Fruit fly (Drosophila melanogaster) ovary, adult (tissue): Measurements from ENCODE around the gene CG6996.

Experiments used
- CG17801 ChIP-seq: fragments of 200-800 bp; optimal IDR thresholded peaks from 2 replicates; lab custom pipeline; 2019; ENCODE audit warnings: missing biosample characterization, mild to moderate bottlenecking, missing genetic modification characterization, moderate library complexity; ENCODE audit not compliant: partially characterized antibody

The CG6996 gene

DNA sequence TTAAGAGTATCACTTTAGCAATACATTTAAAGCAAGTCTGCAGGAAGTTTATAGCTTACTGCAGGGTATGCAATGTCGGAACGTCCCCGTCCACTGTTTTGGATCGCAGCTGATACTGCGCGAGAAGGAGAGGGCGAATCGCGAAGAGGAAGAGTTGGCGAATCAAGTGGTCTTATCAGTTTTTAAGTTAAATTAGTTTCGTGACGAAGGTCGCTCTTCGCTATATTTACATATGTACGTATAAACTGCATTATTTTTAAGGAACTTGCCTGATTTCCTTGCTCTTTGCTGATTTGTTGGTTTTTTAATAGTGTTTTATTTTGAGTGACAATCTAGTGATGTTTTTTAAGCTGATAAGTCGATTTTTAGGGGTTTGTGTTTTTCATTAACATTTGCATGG is 10.1 kb upstream of the CG6996 start:
- no peak for TF ChIP-seq CG17801 (GFP tag; lab: Kevin White, UChicago)

DNA sequence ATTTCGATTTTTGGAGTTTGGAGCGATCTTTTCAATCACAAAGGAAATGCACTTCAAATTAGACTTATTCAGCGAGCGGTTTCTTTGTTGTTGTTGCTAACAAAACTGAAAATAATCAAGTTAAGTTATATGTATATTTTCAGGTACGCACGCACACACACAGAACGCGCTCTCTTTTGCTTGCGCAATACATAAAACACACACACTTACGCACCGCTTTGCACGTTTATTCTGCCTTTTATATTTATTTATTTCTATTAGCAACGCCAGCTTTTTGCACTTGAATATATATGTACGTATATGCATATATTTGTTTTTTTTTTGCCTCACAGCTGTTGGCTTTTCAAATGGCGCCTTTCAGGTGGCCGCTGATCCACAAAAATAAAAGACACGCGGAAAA is 9.6 kb upstream of the CG6996 start:
- no peak for TF ChIP-seq CG17801 (GFP tag; lab: Kevin White, UChicago)

DNA sequence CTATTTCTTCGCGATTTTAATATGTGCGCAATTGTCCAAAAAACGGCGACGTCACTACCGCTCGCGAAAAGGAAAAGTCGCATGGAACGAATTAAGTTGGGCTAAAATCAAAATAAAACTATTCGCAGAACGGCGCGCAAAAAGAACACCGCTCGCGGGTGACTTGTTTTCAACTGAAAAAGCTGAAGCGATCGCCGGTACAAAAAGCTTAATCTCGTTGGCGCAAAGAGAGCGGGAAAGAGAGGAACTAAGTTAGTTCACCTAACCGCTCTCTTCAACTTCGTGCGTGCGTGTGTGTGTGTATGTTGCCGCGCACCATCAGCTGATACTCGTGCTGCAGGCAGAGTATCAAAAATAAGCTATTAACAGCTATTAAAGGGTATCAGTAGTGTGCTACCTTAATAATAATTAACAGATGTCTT is 9.2 kb upstream of the CG6996 start, which contains the start of gene CG42674:
Gene CG42674 (minus strand): TSS at position 180 of the 422 bp plus-strand sequence.
- peak; percentile 69 for TF ChIP-seq CG17801 (GFP tag; lab: Kevin White, UChicago)

DNA sequence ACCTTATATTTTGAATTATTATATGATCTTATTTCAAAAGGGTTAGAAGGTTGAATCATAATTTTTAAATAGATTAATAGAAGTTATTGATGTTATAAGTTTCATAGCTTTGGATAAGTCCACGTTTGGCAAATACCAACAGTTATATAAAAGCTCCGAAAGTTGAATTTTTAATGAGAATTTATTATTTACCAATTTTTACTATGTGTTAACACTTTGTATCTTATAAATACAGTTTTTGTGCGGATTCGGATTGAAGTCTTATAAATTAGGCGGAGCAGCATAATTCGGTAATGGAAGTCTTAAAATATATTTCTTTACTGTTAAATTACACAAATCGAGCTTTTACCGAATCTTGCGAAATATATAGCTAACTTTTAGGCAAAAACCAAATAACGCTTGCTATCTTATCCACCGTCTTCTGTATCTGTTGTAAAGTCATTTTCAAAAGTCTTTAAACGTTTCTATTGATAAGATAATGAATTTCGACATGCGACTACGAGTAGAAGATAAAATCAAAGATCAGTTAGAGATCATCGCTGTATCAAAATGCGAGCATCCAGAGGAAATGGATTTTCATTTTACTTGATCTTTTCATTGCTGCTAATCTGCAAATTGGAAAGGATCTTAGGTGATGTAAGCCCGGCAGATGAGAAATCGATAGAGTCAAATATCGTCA is 7.6 kb upstream of the CG6996 start, which contains the start of gene CG42833:
Gene CG42833 (plus strand): TSS at position 525 of the 679 bp plus-strand sequence.
- no peak for TF ChIP-seq CG17801 (GFP tag; lab: Kevin White, UChicago)

DNA sequence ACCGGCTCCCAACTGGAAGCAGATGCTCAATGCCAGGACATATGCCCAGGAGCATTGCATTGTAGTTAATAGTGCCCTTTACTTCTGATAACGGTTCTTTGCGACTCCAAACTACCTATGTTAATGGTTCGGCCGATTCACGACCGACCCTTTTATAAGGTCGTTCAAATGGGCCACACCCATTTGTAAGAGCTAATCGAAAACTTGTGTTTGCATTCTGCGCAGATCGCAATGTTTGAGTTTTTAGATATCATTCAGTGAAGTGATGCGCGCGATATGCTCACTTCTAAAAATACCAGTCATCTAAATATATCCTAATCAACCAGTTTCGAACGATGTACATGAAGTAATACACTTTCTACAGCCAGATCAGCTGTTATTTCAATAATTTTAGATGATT is 5.8 kb upstream of the CG6996 start, which contains the start of gene obst-F:
Gene obst-F (minus strand): TSS at position 101 of the 400 bp plus-strand sequence.
- no peak for TF ChIP-seq CG17801 (GFP tag; lab: Kevin White, UChicago)

DNA sequence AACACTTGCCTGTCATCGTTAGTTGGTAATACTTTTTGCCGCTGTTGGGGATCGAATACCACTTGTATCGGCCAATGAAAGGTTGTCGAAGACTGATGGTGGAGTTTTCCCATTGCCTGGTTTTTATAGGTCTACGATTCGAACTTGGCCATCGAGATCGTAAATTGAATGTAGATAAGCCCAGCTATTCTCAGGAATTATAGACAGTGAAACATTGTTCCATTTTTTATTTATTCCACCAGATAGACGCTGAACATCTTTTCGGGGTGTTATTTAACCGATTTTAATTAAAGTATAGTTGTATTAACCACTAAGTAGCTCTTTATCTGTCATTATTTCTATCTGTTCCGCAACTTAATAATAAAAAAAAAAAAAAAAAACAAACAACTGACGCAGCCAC is 3.7 kb upstream of the CG6996 start, which contains the start of gene CG7298:
Gene CG7298 (minus strand): TSS at position 101 of the 400 bp plus-strand sequence.
- no peak for TF ChIP-seq CG17801 (GFP tag; lab: Kevin White, UChicago)

DNA sequence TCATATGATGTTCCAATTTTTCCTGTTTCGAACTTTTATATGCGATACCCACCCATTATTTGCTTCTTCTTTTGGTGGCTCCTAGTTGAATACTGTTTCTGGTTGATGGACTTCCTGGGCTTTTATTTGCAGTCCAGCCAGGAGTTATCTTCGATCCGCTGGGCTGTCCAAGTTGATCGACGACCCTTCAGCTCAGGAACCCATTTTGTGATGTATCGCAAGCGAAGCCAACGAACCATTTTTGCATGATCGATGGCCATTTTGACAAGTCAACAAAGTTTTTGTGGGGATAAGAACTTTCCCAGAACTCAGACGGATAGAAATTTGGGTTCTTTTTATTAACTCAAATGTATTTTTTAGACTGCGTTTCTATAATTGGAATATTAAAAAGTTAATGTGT is 1.4 kb upstream of the CG6996 start, which contains the start of gene CG7290:
Gene CG7290 (minus strand): TSS at position 101 of the 400 bp plus-strand sequence.
- no peak for TF ChIP-seq CG17801 (GFP tag; lab: Kevin White, UChicago)

DNA sequence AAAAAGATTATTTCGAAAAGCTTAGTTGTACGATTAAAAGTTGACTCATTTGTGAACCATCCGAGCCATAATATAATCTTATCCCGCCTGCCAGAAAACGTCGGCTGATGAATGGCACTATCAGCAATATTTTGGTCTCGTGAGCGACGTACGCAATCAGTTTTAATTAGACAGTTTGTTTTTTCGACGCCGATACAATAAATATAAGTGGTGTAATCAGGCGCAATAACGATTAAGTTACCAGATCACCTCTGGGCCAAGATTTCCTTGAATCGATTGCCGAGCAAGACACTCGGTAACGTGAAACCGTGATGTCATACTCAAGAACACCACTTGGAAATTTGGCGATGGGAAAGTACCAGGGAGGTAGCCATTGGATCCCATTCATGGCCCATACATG is 1.8 kb downstream of the CG6996 start:
- TF ChIP-seq CG17801 (GFP tag; lab: Kevin White, UChicago) = no peak

DNA sequence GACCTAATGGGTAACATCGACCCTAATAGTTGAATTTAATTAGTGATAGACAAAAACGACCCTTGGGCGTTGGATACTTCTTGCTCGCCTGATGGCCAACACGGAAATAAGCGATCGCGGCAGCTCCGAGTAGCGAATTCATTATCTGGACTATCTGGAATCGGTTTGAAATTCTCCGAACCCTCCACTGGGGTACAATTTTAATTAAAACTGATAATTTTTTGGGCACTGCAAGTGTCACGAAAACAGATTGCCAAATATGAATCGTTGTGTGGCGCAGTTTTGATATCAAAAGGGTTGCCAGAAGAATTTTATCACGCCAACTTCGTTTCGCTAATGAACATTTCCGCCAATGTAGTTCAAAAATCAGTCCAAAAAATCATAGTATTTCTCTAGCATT is 2.6 kb downstream of the CG6996 start:
- no peak for TF ChIP-seq CG17801 (GFP tag; lab: Kevin White, UChicago)

DNA sequence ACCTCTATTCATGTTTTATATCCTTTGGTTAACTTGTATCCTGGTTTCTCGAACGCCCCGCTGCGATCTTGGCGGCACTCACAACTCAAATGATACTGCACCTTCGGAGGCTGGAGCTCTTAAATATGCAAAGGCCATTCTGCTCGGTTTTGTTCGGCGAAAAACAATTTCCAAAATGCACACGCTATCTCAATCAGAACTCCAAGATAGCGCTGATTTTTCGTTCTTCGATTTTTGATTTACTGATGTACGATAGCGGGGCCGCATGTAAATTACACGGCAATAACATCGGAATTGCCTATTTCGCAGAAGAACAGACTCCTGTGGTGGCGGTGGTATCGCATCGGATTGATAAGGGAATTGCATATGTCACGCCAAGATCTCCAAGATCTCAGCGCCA is 4.7 kb downstream of the CG6996 start, which contains the start of gene CG7017:
Gene CG7017 (minus strand): TSS at position 101 of the 400 bp plus-strand sequence.
- no peak for TF ChIP-seq CG17801 (GFP tag; lab: Kevin White, UChicago)

DNA sequence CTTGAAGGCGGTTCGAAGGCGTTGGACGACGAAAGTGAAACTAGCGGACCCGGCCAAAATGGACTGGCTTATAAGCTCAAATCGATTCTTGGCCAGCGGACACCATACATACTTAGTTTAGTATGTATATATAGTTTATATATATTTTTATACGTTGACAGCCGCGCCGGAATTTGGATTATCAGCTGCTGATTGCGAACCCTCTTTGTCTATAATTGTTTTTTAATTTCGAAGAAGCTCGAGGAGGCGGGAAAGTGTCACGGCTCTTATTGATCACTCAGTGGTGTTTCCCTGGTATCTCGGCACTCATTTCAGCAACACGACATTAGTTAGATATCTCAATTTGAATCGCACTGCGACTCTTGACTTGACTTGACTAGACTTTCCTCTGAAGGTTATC is 13.0 kb downstream of the CG6996 start, which contains the start of gene CG6933:
Gene CG6933 (minus strand): TSS at position 47 of the 400 bp plus-strand sequence.
- no peak for TF ChIP-seq CG17801 (GFP tag; lab: Kevin White, UChicago)

DNA sequence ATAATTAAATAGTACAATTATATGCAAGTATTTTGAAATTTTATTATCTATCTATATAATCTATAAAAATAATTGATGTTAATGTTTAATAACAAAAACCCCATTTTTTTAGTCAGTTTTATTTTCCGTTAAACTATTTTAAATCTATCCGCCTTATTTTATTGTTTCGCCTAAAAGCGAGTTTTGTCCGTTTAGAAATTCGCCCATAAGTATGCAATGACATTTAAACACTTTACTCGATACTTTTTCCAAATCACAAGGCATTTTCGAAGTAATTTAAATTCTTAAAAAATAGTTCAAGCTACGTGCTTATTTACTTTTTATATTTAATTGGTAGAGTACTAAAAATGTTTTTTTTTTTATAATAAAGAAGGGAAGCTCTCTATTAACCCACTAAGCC is 13.6 kb downstream of the CG6996 start:
- no peak for TF ChIP-seq CG17801 (GFP tag; lab: Kevin White, UChicago)

DNA sequence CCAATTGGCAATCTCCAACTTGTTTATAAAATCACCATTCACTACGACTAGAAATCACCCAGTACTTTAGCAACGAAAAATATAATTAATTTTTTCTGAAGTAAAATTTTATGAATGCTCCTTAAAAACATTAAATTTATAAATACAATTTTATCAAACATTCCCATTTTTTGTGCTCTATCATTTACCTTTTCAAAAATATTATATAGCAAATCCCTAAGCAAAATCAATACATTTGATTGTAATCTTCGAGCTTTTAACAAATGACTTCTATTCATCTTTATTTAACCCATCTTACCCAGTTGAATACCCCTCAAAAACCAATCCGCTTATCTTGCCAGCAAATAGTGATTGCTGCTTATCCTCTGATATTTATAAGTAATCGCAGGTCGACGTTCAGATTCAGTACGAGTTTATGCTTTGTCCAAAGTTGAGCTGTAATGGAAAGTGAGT is 14.1 kb downstream of the CG6996 start, which contains the start of gene CG17145:
Gene CG17145 (plus strand): TSS at position 403 of the 453 bp plus-strand sequence.
- TF ChIP-seq CG17801 (GFP tag; lab: Kevin White, UChicago) = no peak

DNA sequence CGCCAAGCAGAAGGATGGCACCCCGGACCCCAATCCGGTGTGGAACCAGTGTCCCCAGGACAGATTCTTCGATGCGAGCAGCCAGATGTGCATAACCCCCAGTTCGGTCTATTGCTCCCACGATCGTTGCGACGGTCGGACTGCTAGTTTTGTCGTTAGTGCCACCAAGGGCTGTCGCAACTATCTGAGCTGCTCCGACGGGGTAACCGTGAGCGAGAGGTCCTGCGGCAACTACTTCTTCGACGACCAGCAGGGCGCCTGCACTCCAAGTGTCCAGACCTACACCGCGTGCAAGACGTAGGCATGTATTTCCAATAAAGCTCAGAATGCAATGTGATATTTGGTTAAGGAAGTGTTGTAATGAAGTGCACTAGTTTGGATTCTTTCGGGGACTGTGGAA is 15.3 kb downstream of the CG6996 start:
- TF ChIP-seq CG17801 (GFP tag; lab: Kevin White, UChicago) = no peak

DNA sequence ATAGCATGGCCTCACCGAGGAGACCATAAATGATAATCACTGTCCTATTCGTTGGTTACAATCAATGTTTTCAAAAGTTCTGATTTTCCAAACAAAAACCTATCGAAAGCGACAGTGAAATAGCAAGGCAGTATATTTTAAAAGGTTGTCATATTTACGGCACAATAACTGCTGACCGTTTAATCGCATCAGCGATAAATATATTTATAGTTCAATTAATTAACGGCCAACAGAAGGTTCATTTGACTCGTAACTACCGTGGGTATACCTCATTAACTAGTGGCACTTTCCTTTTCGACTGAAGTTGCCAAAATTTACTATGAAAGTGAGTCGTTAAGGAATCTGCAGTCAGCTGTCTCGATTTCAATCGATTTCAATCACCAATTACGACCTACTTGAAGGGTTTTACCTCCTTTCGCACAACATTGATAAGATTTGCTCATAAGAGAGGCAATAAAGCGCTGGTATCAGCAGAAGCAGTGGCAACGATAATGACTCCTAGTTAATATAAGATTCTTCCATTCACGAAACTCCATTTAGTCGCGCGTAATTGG is 16.1 kb downstream of the CG6996 start, which contains the start of gene CG17147:
Gene CG17147 (plus strand): TSS at position 535 of the 554 bp plus-strand sequence.
- TF ChIP-seq CG17801 (GFP tag; lab: Kevin White, UChicago) = no peak
